Fruit fly (Drosophila melanogaster) whole organism, embryonic: ENCODE results near the gene jdp.

Experiments
- BEAF-32 ChIP-seq: fragments of 200-800 bp; sonication (Bioruptor generic); optimal IDR thresholded peaks from 3 replicates; lab custom pipeline; 2017; ENCODE audit warnings: missing biosample characterization, missing genetic modification characterization, mild to moderate bottlenecking, moderate library complexity, missing genetic modification reagents
- Blimp-1 ChIP-seq: fragments of 200-800 bp; sonication (Bioruptor generic); optimal IDR thresholded peaks from 3 replicates; lab custom pipeline; 2018; ENCODE audit warnings: missing biosample characterization, missing genetic modification characterization, mild to moderate bottlenecking, moderate library complexity, missing genetic modification reagents
- CG10462 ChIP-seq: fragments of 200-800 bp; sonication (Bioruptor generic); optimal IDR thresholded peaks from 2 replicates; lab custom pipeline; 2016; ENCODE audit warnings: missing biosample characterization, missing genetic modification characterization
- CG12219 ChIP-seq: fragments of 200-800 bp; sonication (Bioruptor generic); optimal IDR thresholded peaks from 3 replicates; lab custom pipeline; 2018; ENCODE audit warnings: missing biosample characterization, mild to moderate bottlenecking, missing genetic modification characterization
- CG12299 ChIP-seq: fragments of 200-800 bp; sonication (Bioruptor generic); optimal IDR thresholded peaks from 2 replicates; lab custom pipeline; 2018; ENCODE audit warnings: missing biosample characterization, mild to moderate bottlenecking, missing genetic modification characterization
- CG12769 ChIP-seq: fragments of 200-800 bp; sonication (Bioruptor generic); optimal IDR thresholded peaks from 2 replicates; lab custom pipeline; 2019; ENCODE audit warnings: missing biosample characterization, mild to moderate bottlenecking, missing genetic modification characterization, moderate library complexity
- CG13775 ChIP-seq: fragments of 200-800 bp; sonication (Bioruptor generic); optimal IDR thresholded peaks from 3 replicates; lab custom pipeline; 2017; ENCODE audit warnings: missing biosample characterization, mild to moderate bottlenecking, missing genetic modification characterization
- CG14710 ChIP-seq: fragments of 200-800 bp; sonication (Bioruptor generic); optimal IDR thresholded peaks from 3 replicates; lab custom pipeline; 2019; ENCODE audit warnings: missing biosample characterization, mild to moderate bottlenecking, missing genetic modification characterization, moderate library complexity
- CG15514 ChIP-seq: fragments of 200-800 bp; sonication (Bioruptor generic); optimal IDR thresholded peaks from 3 replicates; lab custom pipeline; 2017; ENCODE audit warnings: missing biosample characterization, missing genetic modification characterization, mild to moderate bottlenecking, moderate library complexity, missing genetic modification reagents
- CG17186 ChIP-seq: fragments of 200-800 bp; sonication (Bioruptor generic); optimal IDR thresholded peaks from 3 replicates; lab custom pipeline; 2017; ENCODE audit warnings: missing biosample characterization, missing genetic modification reagents, missing genetic modification characterization
- CG18476 ChIP-seq: fragments of 200-800 bp; sonication (Bioruptor generic); optimal IDR thresholded peaks from 2 replicates; lab custom pipeline; 2016; ENCODE audit warnings: missing biosample characterization, mild to moderate bottlenecking, missing genetic modification characterization
- CG31441 ChIP-seq: fragments of 200-800 bp; sonication (Bioruptor generic); IDR thresholded peaks from 2 replicates; pipeline ENCODE4 v1.3.6; 2022; ENCODE audit warnings: missing biosample characterization, missing genetic modification characterization
- CG33557 ChIP-seq: fragments of 200-800 bp; sonication (Bioruptor generic); optimal IDR thresholded peaks from 2 replicates; lab custom pipeline; 2019; ENCODE audit warnings: missing biosample characterization, mild to moderate bottlenecking, missing genetic modification characterization, moderate library complexity
- CG3847 ChIP-seq: fragments of 200-800 bp; sonication (Bioruptor generic); IDR thresholded peaks from 2 replicates; pipeline ENCODE4 v1.3.6; 2022; ENCODE audit warnings: missing biosample characterization, missing genetic modification characterization
- CG3995 ChIP-seq: fragments of 200-800 bp; sonication (Bioruptor generic); optimal IDR thresholded peaks from 3 replicates; lab custom pipeline; 2016; ENCODE audit warnings: missing biosample characterization, missing genetic modification characterization
- CG4854 ChIP-seq: fragments of 200-800 bp; sonication (Bioruptor generic); optimal IDR thresholded peaks from 2 replicates; lab custom pipeline; 2016; ENCODE audit warnings: missing biosample characterization, missing genetic modification characterization, inconsistent platforms
- CG6765 ChIP-seq: fragments of 200-800 bp; sonication (Bioruptor generic); optimal IDR thresholded peaks from 3 replicates; lab custom pipeline; 2017; ENCODE audit warnings: missing biosample characterization, mild to moderate bottlenecking, missing genetic modification characterization
- CG7556 ChIP-seq: fragments of 200-800 bp; sonication (Bioruptor generic); optimal IDR thresholded peaks from 2 replicates; lab custom pipeline; 2017; ENCODE audit warnings: missing biosample characterization, mild to moderate bottlenecking, missing genetic modification characterization
- CG9215 ChIP-seq: fragments of 200-800 bp; sonication (Bioruptor generic); IDR thresholded peaks from 2 replicates; pipeline ENCODE4 v1.3.6; 2022; ENCODE audit warnings: missing biosample characterization, missing genetic modification characterization
- CG9727 ChIP-seq: fragments of 200-800 bp; sonication (Bioruptor generic); optimal IDR thresholded peaks from 3 replicates; lab custom pipeline; 2017; ENCODE audit warnings: missing biosample characterization, mild to moderate bottlenecking, missing genetic modification characterization
- D ChIP-seq, 2 experiments: fragments of 200-800 bp in 1 of 2; fragments of >200 bp in 1 of 2; sonication (Bioruptor generic) in 1 of 2; optimal IDR thresholded peaks; 2 replicates in 1 of 2; 3 replicates in 1 of 2; lab custom pipeline; 2017; ENCODE audit warnings: mild to moderate bottlenecking in 1 of 2, missing biosample characterization in 1 of 2, missing genetic modification characterization in 1 of 2, missing genetic modification reagents in 1 of 2
- E2f2 ChIP-seq: fragments of 200-800 bp; sonication (Bioruptor generic); IDR thresholded peaks from 2 replicates; pipeline ENCODE4 v1.3.6; 2022; ENCODE audit warnings: missing biosample characterization, missing genetic modification characterization
- Ets65A ChIP-seq: fragments of 200-800 bp; sonication (Bioruptor generic); peaks from one replicate; lab custom pipeline; 2016; ENCODE audit warnings: missing biosample characterization, missing genetic modification characterization
- Fer3 ChIP-seq: fragments of 200-800 bp; sonication (Bioruptor generic); optimal IDR thresholded peaks from 2 replicates; lab custom pipeline; 2018; ENCODE audit warnings: missing biosample characterization, mild to moderate bottlenecking, missing genetic modification characterization, moderate library complexity
- Med ChIP-seq: fragments of 200-800 bp; sonication (Bioruptor generic); peaks from one replicate; lab custom pipeline; 2016; ENCODE audit warnings: missing biosample characterization, missing genetic modification characterization, mild to moderate bottlenecking, inconsistent platforms, moderate library complexity
- Nf-YC ChIP-seq: fragments of 200-800 bp; optimal IDR thresholded peaks from 3 replicates; lab custom pipeline; 2019; ENCODE audit warnings: missing biosample characterization, mild to moderate bottlenecking, missing genetic modification characterization, moderate library complexity
- Rx ChIP-seq: fragments of 200-800 bp; sonication (Bioruptor generic); IDR thresholded peaks from 2 replicates; pipeline ENCODE4 v1.3.6; 2022; ENCODE audit warnings: missing biosample characterization, missing genetic modification characterization
- Sry-δ ChIP-seq: fragments of 200-800 bp; sonication (Bioruptor generic); optimal IDR thresholded peaks from 2 replicates; lab custom pipeline; 2016; ENCODE audit warnings: missing biosample characterization, missing genetic modification characterization
- Xrp1 ChIP-seq: fragments of 200-800 bp; sonication (Bioruptor generic); IDR thresholded peaks from 2 replicates; pipeline ENCODE4 v1.3.6; 2022; ENCODE audit warnings: missing biosample characterization, missing genetic modification characterization
- bbx ChIP-seq: fragments of 200-800 bp; sonication (Bioruptor generic); IDR thresholded peaks from 2 replicates; pipeline ENCODE4 v1.3.6; 2022; ENCODE audit warnings: missing biosample characterization, missing genetic modification characterization; ENCODE audit not compliant: partially characterized antibody
- bcd ChIP-seq: fragments of 200-800 bp; sonication (Bioruptor generic); optimal IDR thresholded peaks from 2 replicates; lab custom pipeline; 2017; ENCODE audit warnings: missing biosample characterization, mild to moderate bottlenecking, missing genetic modification characterization
- chif ChIP-seq, 2 experiments: fragments of 200-800 bp; sonication (Bioruptor generic); optimal IDR thresholded peaks; 3 replicates each; lab custom pipeline; 2016; ENCODE audit warnings: missing biosample characterization in 2 of 2, missing genetic modification characterization in 2 of 2
- ci ChIP-seq: fragments of 200-800 bp; sonication (Bioruptor generic); IDR thresholded peaks from 3 replicates; pipeline ENCODE4 v1.3.6; 2022; ENCODE audit warnings: missing biosample characterization, missing genetic modification characterization
- da ChIP-seq: fragments of 200-800 bp; sonication (Bioruptor generic); optimal IDR thresholded peaks from 2 replicates; lab custom pipeline; 2016; ENCODE audit warnings: missing biosample characterization, missing genetic modification characterization
- dan ChIP-seq: fragments of 200-800 bp; sonication (Bioruptor generic); IDR thresholded peaks from 2 replicates; pipeline ENCODE4 v1.3.6; 2022; ENCODE audit warnings: missing biosample characterization, missing genetic modification characterization
- fd96Cb ChIP-seq: fragments of 200-800 bp; sonication (Bioruptor generic); optimal IDR thresholded peaks from 2 replicates; lab custom pipeline; 2018; ENCODE audit warnings: missing biosample characterization, mild to moderate bottlenecking, missing genetic modification characterization, moderate library complexity
- fru ChIP-seq: fragments of >200 bp; optimal IDR thresholded peaks from 2 replicates; lab custom pipeline; 2017
- ftz-f1 ChIP-seq: fragments of 200-800 bp; sonication (Bioruptor generic); optimal IDR thresholded peaks from 2 replicates; lab custom pipeline; 2016; ENCODE audit warnings: missing biosample characterization, missing genetic modification characterization
- ken ChIP-seq: fragments of 200-800 bp; sonication (Bioruptor generic); IDR thresholded peaks from 3 replicates; pipeline ENCODE4 v1.3.6; 2022; ENCODE audit warnings: missing biosample characterization, missing genetic modification characterization
- kni ChIP-seq: fragments of 200-800 bp; sonication (Bioruptor generic); optimal IDR thresholded peaks from 3 replicates; lab custom pipeline; 2017; ENCODE audit warnings: mild to moderate bottlenecking, missing biosample characterization, missing genetic modification reagents, missing genetic modification characterization
- lab ChIP-seq: fragments of 200-800 bp; sonication (Bioruptor generic); optimal IDR thresholded peaks from 3 replicates; lab custom pipeline; 2017; ENCODE audit warnings: missing biosample characterization, missing genetic modification characterization, mild to moderate bottlenecking, moderate library complexity, missing genetic modification reagents
- nau ChIP-seq: fragments of 200-800 bp; sonication (Bioruptor generic); optimal IDR thresholded peaks from 3 replicates; lab custom pipeline; 2017; ENCODE audit warnings: missing biosample characterization, mild to moderate bottlenecking, missing genetic modification characterization, missing genetic modification reagents
- run ChIP-seq: fragments of 200-800 bp; sonication (Bioruptor generic); optimal IDR thresholded peaks from 3 replicates; lab custom pipeline; 2018; ENCODE audit warnings: missing biosample characterization, mild to moderate bottlenecking, missing genetic modification characterization
- sob ChIP-seq: fragments of 200-800 bp; sonication (Bioruptor generic); IDR thresholded peaks from 2 replicates; pipeline ENCODE4 v1.3.6; 2022; ENCODE audit warnings: missing biosample characterization, missing genetic modification characterization
- sug ChIP-seq: fragments of 200-800 bp; optimal IDR thresholded peaks from 2 replicates; lab custom pipeline; 2019; ENCODE audit warnings: missing biosample characterization, mild to moderate bottlenecking, missing genetic modification characterization, moderate library complexity
- tll ChIP-seq, 2 experiments: fragments of 200-800 bp in 1 of 2; fragments of >200 bp in 1 of 2; sonication (Bioruptor generic) in 1 of 2; optimal IDR thresholded peaks; 2 replicates each; lab custom pipeline; 2017 to 2019; ENCODE audit warnings: missing biosample characterization in 2 of 2, missing genetic modification characterization in 2 of 2, mild to moderate bottlenecking in 1 of 2, moderate library complexity in 1 of 2
- tna ChIP-seq: fragments of 200-800 bp; sonication (Bioruptor generic); IDR thresholded peaks from 2 replicates; pipeline ENCODE4 v1.3.6; 2022; ENCODE audit warnings: missing biosample characterization, missing genetic modification characterization; ENCODE audit not compliant: partially characterized antibody
- trem ChIP-seq: fragments of 200-800 bp; optimal IDR thresholded peaks from 3 replicates; lab custom pipeline; 2019; ENCODE audit warnings: missing biosample characterization, mild to moderate bottlenecking, missing genetic modification characterization, moderate library complexity

The jdp gene

dm6 chr3R:30531989-30532653, 5.3 kb upstream of the jdp start, which contains the start of gene tmod (continued):
- TF ChIP-seq ci (GFP tag; lab: Robert Waterston, UW) (peak; percentile 65; the same call in 2 of the 3 replicates), run (peak; percentile 31), CG6765 (GFP tag; lab: Kevin White, UChicago) (peak; percentile 3), CG15514 (GFP tag; lab: Kevin White, UChicago) (peak; percentile 45), fru (lab: Kevin White, UChicago) (no peak), ftz-f1 (GFP tag; lab: Kevin White, UChicago) (peak; percentile 36), Rx (GFP tag; lab: Robert Waterston, UW) (peak; percentile 37; the same call in 1 of the 2 replicates), Blimp-1 (peak; percentile 74), dan (GFP tag; lab: Robert Waterston, UW) (no peak), Xrp1 (GFP tag; lab: Robert Waterston, UW) (peak; percentile 29; the same call in 1 of the 2 replicates), Ets65A (GFP tag; lab: Kevin White, UChicago) (peak; percentile 91), CG12219 (GFP tag; lab: Kevin White, UChicago) (peak; percentile 46), CG18476 (GFP tag; lab: Kevin White, UChicago) (peak; percentile 45), ken (peak; percentile 66; the same call in 2 of the 3 replicates), BEAF-32 (GFP tag; lab: Kevin White, UChicago) (no peak), chif (GFP tag; optimal IDR thresholded peaks at IDR 0.05; lab: Kevin White, UChicago) (peak; percentile 27 to 56), Sry-δ (GFP tag; lab: Kevin White, UChicago) (peak; percentile 1), CG9727 (GFP tag; lab: Kevin White, UChicago) (peak; percentile 36), CG4854 (no peak), Med (peak; percentile 81), CG14710 (tag; lab: Kevin White, UChicago) (peak; percentile 60), CG3995 (GFP tag; lab: Kevin White, UChicago) (no peak), CG7556 (GFP tag; lab: Kevin White, UChicago) (peak; percentile 18), tll (GFP tag; optimal IDR thresholded peaks at IDR 0.05; lab: Kevin White, UChicago) (no peak), CG33557 (GFP tag; lab: Kevin White, UChicago) (peak; percentile 9), lab (GFP tag; lab: Kevin White, UChicago) (peak; percentile 40), E2f2 (peak; percentile 20; the same call in 1 of the 2 replicates), CG9215 (0 out of 2 replicates have a peak, but pooled peaks have one; percentile 28), CG10462 (GFP tag; lab: Kevin White, UChicago) (no peak), trem (tag; lab: Kevin White, UChicago) (peak; percentile 59), nau (peak; percentile 18), CG12769 (tag; lab: Kevin White, UChicago) (peak; percentile 28), sug (tag; lab: Kevin White, UChicago) (peak; percentile 83), CG3847 (GFP tag; lab: Robert Waterston, UW) (no peak), CG31441 (GFP tag; lab: Robert Waterston, UW) (peak; percentile 55), CG17186 (GFP tag; lab: Kevin White, UChicago) (no peak), bbx (peak; percentile 35; the same call in 1 of the 2 replicates), CG12299 (tag; lab: Kevin White, UChicago) (peak; percentile 2), Nf-YC (peak; percentile 15), D (optimal IDR thresholded peaks at IDR 0.05; lab: Kevin White, UChicago) (no peak), D (GFP tag; optimal IDR thresholded peaks at IDR 0.05; lab: Kevin White, UChicago) (peak; percentile 38), fd96Cb (tag; lab: Kevin White, UChicago) (peak; percentile 76), CG13775 (GFP tag; lab: Kevin White, UChicago) (peak; percentile 23), Fer3 (tag; lab: Kevin White, UChicago) (peak; percentile 35), kni (peak; percentile 17), tna (no peak), sob (GFP tag; lab: Robert Waterston, UW) (peak; percentile 34; the same call in 1 of the 2 replicates), da (GFP tag; lab: Kevin White, UChicago) (no peak), bcd (GFP tag; lab: Kevin White, UChicago) (peak; percentile 59)
